Fruit fly (Drosophila melanogaster): ENCODE results near the gene CG8924.
A peak's percentile ranks its signal among the peaks of the same experiment; 100 is the strongest.

- TF ChIP-seq CG15269 (tag; optimal IDR thresholded peaks at IDR 0.05) (no peak), pan (optimal IDR thresholded peaks at IDR 0.05) (no peak), pan (GFP tag; optimal IDR thresholded peaks at IDR 0.05 in 1 of 2, IDR thresholded peaks at IDR 0.05 in 1 of 2) (peak in 1 of 2 experiments; percentile 32), CG6813 (GFP tag; optimal IDR thresholded peaks at IDR 0.05) (no peak), kni (GFP tag; optimal IDR thresholded peaks at IDR 0.05) (no peak), CG6254 (GFP tag; optimal IDR thresholded peaks at IDR 0.05) (no peak), CG10462 (GFP tag; optimal IDR thresholded peaks at IDR 0.05) (no peak), psq (GFP tag; optimal IDR thresholded peaks at IDR 0.05) (no peak), ac (GFP tag; optimal IDR thresholded peaks at IDR 0.05) (no peak), CG8388 (GFP tag; optimal IDR thresholded peaks at IDR 0.05) (no peak), CG8478 (optimal IDR thresholded peaks at IDR 0.05) (no peak), gro (GFP tag; optimal IDR thresholded peaks at IDR 0.05) (no peak), bigmax (GFP tag; optimal IDR thresholded peaks at IDR 0.05) (no peak), wdn (GFP tag; IDR thresholded peaks at IDR 0.05) (no peak), NfI (GFP tag; optimal IDR thresholded peaks at IDR 0.05) (no peak)
Observed at dm6 chrX:15934226-15934547, 6.7 kb upstream of the CG8924 start.

All from whole organism, embryonic.